Worm (Caenorhabditis elegans) whole organism, L1 larva: Measurements from ENCODE around the gene C01G6.3.

Source experiments
- C04F5.9 ChIP-seq: sonication (generic microtip); optimal IDR thresholded peaks from 2 replicates; lab custom pipeline; 2016; ENCODE audit warnings: missing genetic modification characterization, missing compliant biosample characterization
- C16A3.4 ChIP-seq: fragments of 150-350 bp; optimal IDR thresholded peaks from 2 replicates; lab custom pipeline; 2014; ENCODE audit warnings: missing biosample characterization, missing genetic modification characterization
- C34B4.2 ChIP-seq: sonication (generic microtip); optimal IDR thresholded peaks from 2 replicates; lab custom pipeline; 2017; ENCODE audit warnings: mild to moderate bottlenecking, missing genetic modification characterization, missing compliant biosample characterization
- Y116A8C.19 ChIP-seq: sonication (generic microtip); optimal IDR thresholded peaks from 2 replicates; lab custom pipeline; 2016; ENCODE audit warnings: missing compliant biosample characterization, missing genetic modification characterization, borderline replicate concordance
- aha-1 ChIP-seq: fragments of 150-350 bp; optimal IDR thresholded peaks from 2 replicates; lab custom pipeline; 2014; ENCODE audit warnings: missing biosample characterization, missing genetic modification characterization
- alr-1 ChIP-seq: fragments of 200-800 bp; sonication (Bioruptor generic); optimal IDR thresholded peaks from 2 replicates; lab custom pipeline; 2018; ENCODE audit warnings: borderline replicate concordance, mild to moderate bottlenecking, missing genetic modification characterization, missing compliant biosample characterization
- aly-2 ChIP-seq: fragments of 150-350 bp; optimal IDR thresholded peaks from 2 replicates; lab custom pipeline; 2014; ENCODE audit warnings: missing biosample characterization, missing genetic modification characterization
- ama-1 ChIP-seq: fragments of 150-350 bp; optimal IDR thresholded peaks from 2 replicates; lab custom pipeline; 2014
- blmp-1 ChIP-seq: fragments of 150-350 bp; optimal IDR thresholded peaks from 2 replicates; lab custom pipeline; 2014; ENCODE audit warnings: missing biosample characterization, missing genetic modification characterization
- ceh-82 ChIP-seq, 3 experiments: fragments of 150-350 bp in 1 of 3; sonication (generic microtip) in 2 of 3; optimal IDR thresholded peaks; 2 replicates each; lab custom pipeline; 2014 to 2017; ENCODE audit warnings: missing biosample characterization in 3 of 3, missing genetic modification characterization in 3 of 3
- ceh-90 ChIP-seq: sonication (generic microtip); optimal IDR thresholded peaks from 2 replicates; lab custom pipeline; 2016; ENCODE audit warnings: missing genetic modification characterization, missing compliant biosample characterization
- ces-1 ChIP-seq: fragments of 150-350 bp; optimal IDR thresholded peaks from 2 replicates; lab custom pipeline; 2014; ENCODE audit warnings: missing biosample characterization, missing genetic modification reagents, missing genetic modification characterization
- dpl-1 ChIP-seq, 3 experiments: fragments of 150-350 bp in 2 of 3; sonication (generic microtip) in 1 of 3; optimal IDR thresholded peaks; 2 replicates each; lab custom pipeline; 2014 to 2017; ENCODE audit warnings: missing biosample characterization in 3 of 3, missing genetic modification characterization in 3 of 3, missing genetic modification reagents in 3 of 3
- elt-3 ChIP-seq, 6 experiments: fragments of 150-350 bp in 1 of 6; sonication (generic microtip); optimal IDR thresholded peaks; 2 replicates each; lab custom pipeline; 2017 to 2018; ENCODE audit warnings: missing biosample characterization in 6 of 6, missing genetic modification characterization in 6 of 6, inconsistent platforms in 1 of 6
- ets-5 ChIP-seq: fragments of 200-800 bp; sonication (Bioruptor generic); IDR thresholded peaks from 2 replicates; pipeline ENCODE4 v1.3.6; 2022; ENCODE audit warnings: missing genetic modification characterization, missing compliant biosample characterization
- fkh-10 ChIP-seq: sonication (generic microtip); optimal IDR thresholded peaks from 2 replicates; lab custom pipeline; 2017; ENCODE audit warnings: missing biosample characterization, missing genetic modification reagents, missing genetic modification characterization
- fkh-8 ChIP-seq: sonication (generic microtip); optimal IDR thresholded peaks from 2 replicates; lab custom pipeline; 2016; ENCODE audit warnings: mild to moderate bottlenecking, missing genetic modification characterization, missing compliant biosample characterization
- fos-1 ChIP-seq: fragments of 150-350 bp; optimal IDR thresholded peaks from 2 replicates; lab custom pipeline; 2014; ENCODE audit warnings: missing biosample characterization, missing genetic modification characterization
- grh-1 ChIP-seq: fragments of 200-800 bp; sonication (Bioruptor generic); IDR thresholded peaks from 2 replicates; pipeline ENCODE4 v1.3.6; 2022; ENCODE audit warnings: missing genetic modification reagents, missing genetic modification characterization, missing compliant biosample characterization
- hlh-4 ChIP-seq: sonication (generic microtip); optimal IDR thresholded peaks from 2 replicates; lab custom pipeline; 2016; ENCODE audit warnings: mild to moderate bottlenecking, missing genetic modification characterization, missing compliant biosample characterization
- hpl-2 ChIP-seq: fragments of 150-350 bp; optimal IDR thresholded peaks from 2 replicates; lab custom pipeline; 2014; ENCODE audit warnings: missing biosample characterization, missing genetic modification reagents, missing genetic modification characterization
- irx-1 ChIP-seq: sonication (generic microtip); optimal IDR thresholded peaks from 2 replicates; lab custom pipeline; 2016; ENCODE audit warnings: missing genetic modification characterization, missing compliant biosample characterization
- isw-1 ChIP-seq: fragments of 200-800 bp; sonication (Bioruptor generic); IDR thresholded peaks from 2 replicates; pipeline ENCODE4 v1.3.6; 2022; ENCODE audit warnings: missing genetic modification characterization, missing compliant biosample characterization
- jun-1 ChIP-seq: fragments of 150-350 bp; optimal IDR thresholded peaks from 2 replicates; lab custom pipeline; 2014; ENCODE audit warnings: missing biosample characterization, missing genetic modification reagents, missing genetic modification characterization
- lin-35 ChIP-seq, 2 experiments: fragments of 150-350 bp; optimal IDR thresholded peaks; 2 replicates each; lab custom pipeline; 2014; ENCODE audit warnings: missing biosample characterization in 2 of 2, missing genetic modification characterization in 2 of 2, missing genetic modification reagents in 2 of 2
- lir-3 ChIP-seq: sonication (generic microtip); optimal IDR thresholded peaks from 2 replicates; lab custom pipeline; 2016; ENCODE audit warnings: mild to moderate bottlenecking, missing genetic modification characterization, moderate library complexity, missing compliant biosample characterization; ENCODE audit not compliant: poor library complexity
- lsy-2 ChIP-seq, 2 experiments: fragments of 150-350 bp; optimal IDR thresholded peaks; 2 replicates each; lab custom pipeline; 2014; ENCODE audit warnings: missing biosample characterization in 2 of 2, missing genetic modification characterization in 2 of 2
- mef-2 ChIP-seq: fragments of 150-350 bp; optimal IDR thresholded peaks from 2 replicates; lab custom pipeline; 2014; ENCODE audit warnings: missing biosample characterization, missing genetic modification characterization
- nhr-11 ChIP-seq: fragments of 150-350 bp; optimal IDR thresholded peaks from 2 replicates; lab custom pipeline; 2014; ENCODE audit warnings: missing biosample characterization, missing genetic modification characterization
- nhr-20 ChIP-seq: sonication (generic microtip); optimal IDR thresholded peaks from 2 replicates; lab custom pipeline; 2016; ENCODE audit warnings: mild to moderate bottlenecking, missing genetic modification characterization, missing compliant biosample characterization
- nhr-237 ChIP-seq: fragments of 150-350 bp; optimal IDR thresholded peaks from 2 replicates; lab custom pipeline; 2014; ENCODE audit warnings: missing biosample characterization, missing genetic modification characterization
- nhr-71 ChIP-seq: sonication (generic microtip); optimal IDR thresholded peaks from 2 replicates; lab custom pipeline; 2016; ENCODE audit warnings: mild to moderate bottlenecking, missing genetic modification characterization, moderate library complexity, missing compliant biosample characterization
- nhr-77 ChIP-seq: fragments of 150-350 bp; optimal IDR thresholded peaks from 2 replicates; lab custom pipeline; 2014; ENCODE audit warnings: missing biosample characterization, missing genetic modification characterization
- nhr-84 ChIP-seq: sonication (generic microtip); optimal IDR thresholded peaks from 2 replicates; lab custom pipeline; 2017; ENCODE audit warnings: missing biosample characterization, missing genetic modification characterization
- pag-3 ChIP-seq: sonication (generic microtip); optimal IDR thresholded peaks from 2 replicates; lab custom pipeline; 2017; ENCODE audit warnings: missing genetic modification characterization, mild to moderate bottlenecking, missing compliant biosample characterization, antibody characterized with exemption, borderline replicate concordance; ENCODE audit not compliant: insufficient read depth
- pax-3 ChIP-seq: fragments of 200-800 bp; sonication (Bioruptor generic); optimal IDR thresholded peaks from 2 replicates; lab custom pipeline; 2018; ENCODE audit warnings: mild to moderate bottlenecking, missing genetic modification characterization, moderate library complexity, missing compliant biosample characterization
- pqm-1 ChIP-seq: sonication (generic microtip); optimal IDR thresholded peaks from 3 replicates; lab custom pipeline; 2017; ENCODE audit warnings: missing biosample characterization, missing genetic modification characterization
- rnt-1 ChIP-seq: sonication (generic microtip); optimal IDR thresholded peaks from 2 replicates; lab custom pipeline; 2016; ENCODE audit warnings: mild to moderate bottlenecking, missing genetic modification characterization, moderate library complexity, missing compliant biosample characterization
- skn-1 ChIP-seq: fragments of 150-350 bp; optimal IDR thresholded peaks from 2 replicates; lab custom pipeline; 2014; ENCODE audit warnings: missing biosample characterization, missing genetic modification characterization
- snu-23 ChIP-seq: sonication (generic microtip); optimal IDR thresholded peaks from 2 replicates; lab custom pipeline; 2016; ENCODE audit warnings: missing genetic modification characterization, missing compliant biosample characterization
- sptf-1 ChIP-seq: fragments of 150-350 bp; optimal IDR thresholded peaks from 2 replicates; lab custom pipeline; 2014; ENCODE audit warnings: missing biosample characterization, missing genetic modification characterization
- sup-37 ChIP-seq: fragments of 200-800 bp; sonication (Bioruptor generic); optimal IDR thresholded peaks from 2 replicates; lab custom pipeline; 2018; ENCODE audit warnings: mild to moderate bottlenecking, missing genetic modification characterization, missing compliant biosample characterization
- tlp-1 ChIP-seq: fragments of 150-350 bp; optimal IDR thresholded peaks from 2 replicates; lab custom pipeline; 2014; ENCODE audit warnings: missing biosample characterization, missing genetic modification characterization
- unc-62 ChIP-seq: fragments of 150-350 bp; optimal IDR thresholded peaks from 2 replicates; lab custom pipeline; 2014; ENCODE audit warnings: missing biosample characterization, missing genetic modification reagents, missing genetic modification characterization
- unc-86 ChIP-seq: sonication (generic microtip); optimal IDR thresholded peaks from 2 replicates; lab custom pipeline; 2016; ENCODE audit warnings: missing genetic modification characterization, missing compliant biosample characterization
- unc-98 ChIP-seq: fragments of 200-800 bp; sonication (Bioruptor generic); IDR thresholded peaks from 2 replicates; pipeline ENCODE4 v1.3.6; 2022; ENCODE audit warnings: missing genetic modification characterization, missing compliant biosample characterization
- vab-15 ChIP-seq: sonication (generic microtip); optimal IDR thresholded peaks from 2 replicates; lab custom pipeline; 2017; ENCODE audit warnings: missing genotype, mild to moderate bottlenecking, missing genetic modification characterization, missing compliant biosample characterization
- xbp-1 ChIP-seq: sonication (generic microtip); optimal IDR thresholded peaks from 2 replicates; lab custom pipeline; 2016; ENCODE audit warnings: missing genetic modification characterization, missing compliant biosample characterization
- zag-1 ChIP-seq: fragments of 150-350 bp; optimal IDR thresholded peaks from 2 replicates; lab custom pipeline; 2014; ENCODE audit warnings: missing biosample characterization, missing genetic modification characterization
- zip-4 ChIP-seq: fragments of 200-800 bp; sonication (Bioruptor generic); optimal IDR thresholded peaks from 2 replicates; lab custom pipeline; 2018; ENCODE audit warnings: mild to moderate bottlenecking, missing genetic modification characterization, moderate library complexity, missing compliant biosample characterization
- ztf-4 ChIP-seq: fragments of 150-350 bp; optimal IDR thresholded peaks from 2 replicates; lab custom pipeline; 2014; ENCODE audit warnings: missing biosample characterization, missing genetic modification characterization

C01G6.3 gene

ce11 chrII:9262845-9263402, 6.8 kb upstream of the C01G6.3 start:
- TF ChIP-seq fkh-10 (GFP tag; lab: Kevin White, UChicago) (no peak), alr-1 (tag; lab: Kevin White, UChicago) (no peak), blmp-1 (tag; lab: Kevin White, UChicago) (no peak), C16A3.4 (tag; lab: Kevin White, UChicago) (no peak), nhr-84 (tag; lab: Kevin White, UChicago) (no peak), aly-2 (tag; lab: Kevin White, UChicago) (no peak), ama-1 (lab: Kevin White, UChicago) (no peak), elt-3 (tag; optimal IDR thresholded peaks at IDR 0.05; lab: Kevin White, UChicago) (no peak), aha-1 (tag; lab: Kevin White, UChicago) (no peak), unc-86 (tag; lab: Kevin White, UChicago) (no peak), hlh-4 (no peak), unc-98 (GFP tag; lab: Robert Waterston, UW) (no peak), pqm-1 (tag; lab: Kevin White, UChicago) (no peak), C34B4.2 (tag; lab: Kevin White, UChicago) (no peak), isw-1 (GFP tag; lab: Robert Waterston, UW) (no peak), C04F5.9 (no peak), nhr-237 (tag; lab: Kevin White, UChicago) (no peak), jun-1 (no peak), rnt-1 (no peak)

DNA sequence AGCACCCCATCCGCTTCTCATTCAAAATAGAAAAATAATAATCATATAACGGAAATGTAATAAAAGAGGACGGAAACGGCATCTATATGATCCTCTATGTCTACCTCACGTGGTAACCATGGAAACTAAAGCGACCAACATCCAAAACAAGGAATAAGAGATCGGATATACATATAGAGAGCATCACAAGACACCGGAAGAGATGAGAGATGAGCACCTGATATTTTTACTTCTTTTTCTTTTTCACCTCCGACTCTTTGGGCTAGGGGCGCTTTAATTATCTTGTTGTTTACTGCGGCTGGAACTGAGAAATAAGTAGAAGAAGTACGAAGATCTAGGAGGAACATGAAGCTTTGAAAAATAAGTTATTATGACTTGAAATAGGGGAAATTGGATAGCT, 5.9 kb upstream of the C01G6.3 start:
- no peak for TF ChIP-seq ceh-90
- no peak for TF ChIP-seq unc-62
- no peak for TF ChIP-seq hpl-2
- no peak for TF ChIP-seq ztf-4
- peak; percentile 66 for TF ChIP-seq pax-3 (tag; lab: Kevin White, UChicago)
- no peak for TF ChIP-seq zip-4 (GFP tag; lab: Kevin White, UChicago)
- TF ChIP-seq isw-1 (GFP tag; lab: Robert Waterston, UW) = no peak
- no peak for TF ChIP-seq mef-2 (tag; lab: Kevin White, UChicago)
- TF ChIP-seq fkh-8 (tag; lab: Kevin White, UChicago) = peak; percentile 96
- no peak for TF ChIP-seq grh-1
- no peak for TF ChIP-seq Y116A8C.19
- no peak for TF ChIP-seq nhr-77 (tag; lab: Kevin White, UChicago)
- peak; percentile 3 for TF ChIP-seq snu-23 (GFP tag; lab: Kevin White, UChicago)
- TF ChIP-seq ceh-82 (tag; optimal IDR thresholded peaks at IDR 0.05; lab: Kevin White, UChicago) = no peak
- TF ChIP-seq C04F5.9 = no peak
- no peak for TF ChIP-seq lin-35 (GFP tag; optimal IDR thresholded peaks at IDR 0.05; lab: Kevin White, UChicago)
- TF ChIP-seq tlp-1 = no peak
- TF ChIP-seq ces-1 = no peak
- no peak for TF ChIP-seq fos-1 (tag; lab: Kevin White, UChicago)
- TF ChIP-seq sptf-1 (tag; lab: Kevin White, UChicago) = no peak
- peak in 1 of 2 experiments; percentile 8 for TF ChIP-seq lsy-2 (tag; optimal IDR thresholded peaks at IDR 0.05; lab: Kevin White, UChicago)
- no peak for TF ChIP-seq pqm-1 (tag; lab: Kevin White, UChicago)
- TF ChIP-seq nhr-11 (tag; lab: Kevin White, UChicago) = no peak
- TF ChIP-seq dpl-1 (GFP tag; optimal IDR thresholded peaks at IDR 0.05; lab: Kevin White, UChicago) = no peak
- no peak for TF ChIP-seq vab-15 (tag; lab: Kevin White, UChicago)
- TF ChIP-seq aly-2 (tag; lab: Kevin White, UChicago) = no peak
- TF ChIP-seq nhr-71 (tag; lab: Kevin White, UChicago) = peak; percentile 75
- TF ChIP-seq lir-3 (tag; lab: Kevin White, UChicago) = peak; percentile 27
- no peak for TF ChIP-seq pag-3 (tag; lab: Kevin White, UChicago)
- no peak for TF ChIP-seq zag-1
- TF ChIP-seq alr-1 (tag; lab: Kevin White, UChicago) = no peak
- no peak for TF ChIP-seq skn-1 (tag; lab: Kevin White, UChicago)
- TF ChIP-seq irx-1 (tag; lab: Kevin White, UChicago) = peak; percentile 21
- no peak for TF ChIP-seq blmp-1 (tag; lab: Kevin White, UChicago)
- no peak for TF ChIP-seq xbp-1
- TF ChIP-seq fkh-10 (GFP tag; lab: Kevin White, UChicago) = peak; percentile 28
- TF ChIP-seq ets-5 (GFP tag; lab: Robert Waterston, UW) = no peak
- TF ChIP-seq sup-37 (GFP tag; lab: Kevin White, UChicago) = no peak
- no peak for TF ChIP-seq hlh-4
- peak; percentile 15 for TF ChIP-seq nhr-20 (tag; lab: Kevin White, UChicago)
